Worm (Caenorhabditis elegans) whole organism, early embryonic: ENCODE data around the gene F16G10.10.

Source experiments
- B0310.2 ChIP-seq: sonication (generic microtip); optimal IDR thresholded peaks from 2 replicates; lab custom pipeline; 2016; ENCODE audit warnings: mild to moderate bottlenecking, missing genetic modification characterization, missing compliant biosample characterization
- aly-1 ChIP-seq: sonication (generic microtip); optimal IDR thresholded peaks from 2 replicates; lab custom pipeline; 2016; ENCODE audit warnings: missing genetic modification characterization, missing compliant biosample characterization
- ama-1 ChIP-seq: fragments of 150-350 bp; optimal IDR thresholded peaks from 2 replicates; lab custom pipeline; 2014
- ceh-36 ChIP-seq: sonication (generic microtip); optimal IDR thresholded peaks from 2 replicates; lab custom pipeline; 2016; ENCODE audit warnings: missing genetic modification characterization, inconsistent platforms, missing compliant biosample characterization
- ets-7 ChIP-seq: sonication (generic microtip); optimal IDR thresholded peaks from 2 replicates; lab custom pipeline; 2016; ENCODE audit warnings: missing genotype, missing genetic modification characterization, missing compliant biosample characterization
- flt-1 ChIP-seq: fragments of 200-800 bp; sonication (Bioruptor generic); IDR thresholded peaks from 2 replicates; pipeline ENCODE4 v1.3.6; 2022; ENCODE audit warnings: missing genetic modification characterization, missing compliant biosample characterization
- hmbx-1 ChIP-seq: sonication (generic microtip); optimal IDR thresholded peaks from 2 replicates; lab custom pipeline; 2016; ENCODE audit warnings: mild to moderate bottlenecking, missing genetic modification characterization, missing compliant biosample characterization
- hmg-4 ChIP-seq: fragments of 200-800 bp; sonication (Bioruptor generic); optimal IDR thresholded peaks from 2 replicates; lab custom pipeline; 2018; ENCODE audit warnings: mild to moderate bottlenecking, missing genetic modification characterization, missing compliant biosample characterization
- hnd-1 ChIP-seq: sonication (generic microtip); optimal IDR thresholded peaks from 2 replicates; lab custom pipeline; 2016; ENCODE audit warnings: missing genetic modification characterization, missing compliant biosample characterization
- pes-1 ChIP-seq: fragments of 200-800 bp; sonication (Bioruptor generic); IDR thresholded peaks from 2 replicates; pipeline ENCODE4 v1.3.6; 2022; ENCODE audit warnings: missing genetic modification reagents, missing genetic modification characterization, missing compliant biosample characterization
- scrt-1 ChIP-seq: fragments of 200-800 bp; sonication (Bioruptor generic); IDR thresholded peaks from 2 replicates; pipeline ENCODE4 v1.3.6; 2022; ENCODE audit warnings: missing genetic modification characterization, missing compliant biosample characterization
- sea-1 ChIP-seq: fragments of 200-800 bp; sonication (Bioruptor generic); conservative IDR thresholded peaks from 2 replicates; pipeline ENCODE4 v1.3.6; 2022; ENCODE audit warnings: missing genetic modification characterization, missing compliant biosample characterization
- tra-4 ChIP-seq: sonication (generic microtip); optimal IDR thresholded peaks from 2 replicates; lab custom pipeline; 2017; ENCODE audit warnings: missing genetic modification characterization, missing compliant biosample characterization

DNA sequence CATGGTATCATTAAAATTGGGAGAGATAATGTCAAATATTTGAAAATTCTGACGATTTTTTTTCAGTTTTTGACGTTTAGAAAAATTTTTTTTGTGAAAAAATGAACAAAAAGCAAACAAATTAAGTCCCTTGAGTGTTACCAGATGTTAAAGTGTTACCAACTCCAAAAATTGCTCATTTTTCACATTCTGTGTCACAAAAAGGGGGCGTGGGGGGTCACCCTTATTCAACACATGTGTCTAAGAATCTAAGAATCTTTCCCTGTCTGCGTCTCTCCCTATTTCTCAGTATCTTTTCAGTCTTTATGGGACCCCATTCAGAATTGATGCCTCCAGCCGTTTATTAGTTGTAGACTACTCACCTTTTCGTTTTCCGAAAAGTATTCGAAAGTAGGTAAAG, 48.2 kb upstream of the F16G10.10 start:
- TF ChIP-seq tra-4 (tag; lab: Kevin White, UChicago) (no peak), ama-1 (lab: Kevin White, UChicago) (no peak), aly-1 (tag; lab: Kevin White, UChicago) (no peak), flt-1 (GFP tag; lab: Robert Waterston, UW) (no peak), scrt-1 (no peak), hnd-1 (tag; lab: Kevin White, UChicago) (no peak), pes-1 (GFP tag; lab: Robert Waterston, UW) (no peak), B0310.2 (tag; lab: Kevin White, UChicago) (no peak), sea-1 (GFP tag; lab: Robert Waterston, UW) (no peak), hmg-4 (GFP tag; lab: Kevin White, UChicago) (no peak), ceh-36 (tag; lab: Kevin White, UChicago) (no peak), hmbx-1 (no peak), ets-7 (tag; lab: Kevin White, UChicago) (no peak)
